Fruit fly (Drosophila melanogaster) whole organism, embryonic: ENCODE measurements around the gene Ubi-p63E.

Experiments used
- CG1024 ChIP-seq: fragments of 200-800 bp; sonication (Bioruptor generic); IDR thresholded peaks from 2 replicates; pipeline ENCODE4 v1.3.6; 2022; ENCODE audit warnings: missing biosample characterization, missing genetic modification characterization
- CG10431 ChIP-seq: fragments of 200-800 bp; sonication (Bioruptor generic); optimal IDR thresholded peaks from 3 replicates; lab custom pipeline; 2018; ENCODE audit warnings: missing biosample characterization, mild to moderate bottlenecking, missing genetic modification characterization
- CG11085 ChIP-seq: fragments of 200-800 bp; sonication (Bioruptor generic); IDR thresholded peaks from 2 replicates; pipeline ENCODE4 v1.3.6; 2022; ENCODE audit warnings: missing biosample characterization, missing genetic modification characterization
- CG11247 ChIP-seq: fragments of 200-800 bp; sonication (Bioruptor generic); IDR thresholded peaks from 2 replicates; pipeline ENCODE4 v1.3.6; 2022; ENCODE audit warnings: missing biosample characterization, missing genetic modification characterization
- CG11723 ChIP-seq: fragments of 200-800 bp; sonication (Bioruptor generic); optimal IDR thresholded peaks from 2 replicates; lab custom pipeline; 2017; ENCODE audit warnings: missing biosample characterization, mild to moderate bottlenecking, missing genetic modification characterization
- CG12236 ChIP-seq: fragments of 200-800 bp; sonication (Bioruptor generic); optimal IDR thresholded peaks from 2 replicates; lab custom pipeline; 2016; ENCODE audit warnings: missing biosample characterization, missing genetic modification characterization
- CG13624 ChIP-seq: fragments of 200-800 bp; sonication (Bioruptor generic); optimal IDR thresholded peaks from 2 replicates; lab custom pipeline; 2016; ENCODE audit warnings: missing biosample characterization, missing genetic modification characterization
- CG17385 ChIP-seq: fragments of 200-800 bp; sonication (Bioruptor generic); optimal IDR thresholded peaks from 3 replicates; lab custom pipeline; 2018; ENCODE audit warnings: missing biosample characterization, mild to moderate bottlenecking, missing genetic modification characterization
- CG17802 ChIP-seq: fragments of 200-800 bp; sonication (Bioruptor generic); optimal IDR thresholded peaks from 2 replicates; lab custom pipeline; 2018; ENCODE audit warnings: missing biosample characterization, mild to moderate bottlenecking, missing genetic modification characterization, moderate library complexity
- CG1792 ChIP-seq: fragments of 200-800 bp; sonication (Bioruptor generic); optimal IDR thresholded peaks from 2 replicates; lab custom pipeline; 2016; ENCODE audit warnings: missing biosample characterization, missing genetic modification characterization
- CG2678 ChIP-seq: fragments of 200-800 bp; sonication (Bioruptor generic); optimal IDR thresholded peaks from 3 replicates; lab custom pipeline; 2019; ENCODE audit warnings: missing biosample characterization, mild to moderate bottlenecking, missing genetic modification characterization, moderate library complexity
- CG2875 ChIP-seq: fragments of 200-800 bp; sonication (Bioruptor generic); optimal IDR thresholded peaks from 2 replicates; lab custom pipeline; 2017; ENCODE audit warnings: missing biosample characterization, mild to moderate bottlenecking, missing genetic modification characterization, missing genetic modification reagents
- CG3065 ChIP-seq: fragments of 200-800 bp; sonication (Bioruptor generic); optimal IDR thresholded peaks from 2 replicates; lab custom pipeline; 2016; ENCODE audit warnings: missing biosample characterization, missing genetic modification characterization
- CG32767 ChIP-seq: fragments of 200-800 bp; sonication (Bioruptor generic); IDR thresholded peaks from 2 replicates; pipeline ENCODE4 v1.3.6; 2022; ENCODE audit warnings: missing biosample characterization, missing genetic modification characterization
- CG3407 ChIP-seq: fragments of 200-800 bp; sonication (Bioruptor generic); optimal IDR thresholded peaks from 2 replicates; lab custom pipeline; 2018; ENCODE audit warnings: missing biosample characterization, mild to moderate bottlenecking, missing genetic modification characterization
- CG3726 ChIP-seq: fragments of 200-800 bp; sonication (Bioruptor generic); IDR thresholded peaks from 3 replicates; pipeline ENCODE4, ENCODE4 v1.3.6; 2022; ENCODE audit warnings: missing biosample characterization, missing genetic modification characterization
- CG3838 ChIP-seq: fragments of 200-800 bp; sonication (Bioruptor generic); optimal IDR thresholded peaks from 3 replicates; lab custom pipeline; 2016; ENCODE audit warnings: missing biosample characterization, missing genetic modification characterization
- CG4282 ChIP-seq: fragments of 200-800 bp; sonication (Bioruptor generic); optimal IDR thresholded peaks from 2 replicates; lab custom pipeline; 2016; ENCODE audit warnings: missing biosample characterization, missing genetic modification characterization
- CG43689 ChIP-seq: fragments of 200-800 bp; sonication (Bioruptor generic); IDR thresholded peaks from 2 replicates; pipeline ENCODE4 v1.3.6; 2022; ENCODE audit warnings: missing biosample characterization, missing genetic modification characterization
- CG4820 ChIP-seq: fragments of 200-800 bp; sonication (Bioruptor generic); optimal IDR thresholded peaks from 3 replicates; lab custom pipeline; 2016; ENCODE audit warnings: missing biosample characterization, missing genetic modification characterization
- CG7556 ChIP-seq: fragments of 200-800 bp; sonication (Bioruptor generic); optimal IDR thresholded peaks from 2 replicates; lab custom pipeline; 2017; ENCODE audit warnings: missing biosample characterization, mild to moderate bottlenecking, missing genetic modification characterization
- CG8944 ChIP-seq: fragments of 200-800 bp; sonication (Bioruptor generic); optimal IDR thresholded peaks from 3 replicates; lab custom pipeline; 2016; ENCODE audit warnings: missing biosample characterization, missing genetic modification characterization
- CG9797 ChIP-seq: fragments of 200-800 bp; sonication (Bioruptor generic); optimal IDR thresholded peaks from 3 replicates; lab custom pipeline; 2018; ENCODE audit warnings: missing biosample characterization, mild to moderate bottlenecking, missing genetic modification characterization
- CTCF ChIP-seq: fragments of 200-800 bp; sonication (Bioruptor generic); optimal IDR thresholded peaks from 2 replicates; lab custom pipeline; 2017; ENCODE audit warnings: missing biosample characterization, mild to moderate bottlenecking, missing genetic modification characterization, moderate library complexity
- CoRest ChIP-seq: fragments of 200-800 bp; sonication (Bioruptor generic); optimal IDR thresholded peaks from 3 replicates; lab custom pipeline; 2018; ENCODE audit warnings: missing biosample characterization, mild to moderate bottlenecking, missing genetic modification characterization, moderate library complexity
- D19A ChIP-seq: fragments of 200-800 bp; optimal IDR thresholded peaks from 3 replicates; lab custom pipeline; 2019; ENCODE audit warnings: missing biosample characterization, mild to moderate bottlenecking, missing genetic modification characterization, moderate library complexity
- Dip2 ChIP-seq: fragments of 200-800 bp; sonication (Bioruptor generic); IDR thresholded peaks from 2 replicates; pipeline ENCODE4 v1.3.6; 2022; ENCODE audit warnings: missing biosample characterization, missing genetic modification characterization
- Dll ChIP-seq: fragments of 200-800 bp; sonication (Bioruptor generic); IDR thresholded peaks from 4 replicates; pipeline ENCODE4 v1.3.6; 2022; ENCODE audit warnings: missing biosample characterization, missing genetic modification characterization; ENCODE audit not compliant: partially characterized antibody
- Drgx ChIP-seq: fragments of 200-800 bp; sonication (Bioruptor generic); IDR thresholded peaks from 2 replicates; pipeline ENCODE4 v1.3.6; 2022; ENCODE audit warnings: missing biosample characterization, missing genetic modification characterization
- H2.0 ChIP-seq: fragments of 200-800 bp; sonication (Bioruptor generic); IDR thresholded peaks from 2 replicates; pipeline ENCODE4 v1.3.6; 2022; ENCODE audit warnings: missing biosample characterization, missing genetic modification characterization
- HmgD ChIP-seq: fragments of 200-800 bp; sonication (Bioruptor generic); optimal IDR thresholded peaks from 3 replicates; lab custom pipeline; 2016; ENCODE audit warnings: missing biosample characterization, missing genetic modification characterization
- Hmr ChIP-seq: fragments of 200-800 bp; sonication (Bioruptor generic); optimal IDR thresholded peaks from 3 replicates; lab custom pipeline; 2017; ENCODE audit warnings: mild to moderate bottlenecking, missing biosample characterization, missing genetic modification reagents, missing genetic modification characterization
- Hr51 ChIP-seq, 2 experiments: fragments of 200-800 bp; sonication (Bioruptor generic); optimal IDR thresholded peaks; 2 replicates in 1 of 2; 3 replicates in 1 of 2; lab custom pipeline; 2016 to 2018; ENCODE audit warnings: missing biosample characterization in 2 of 2, missing genetic modification characterization in 2 of 2, mild to moderate bottlenecking in 1 of 2, moderate library complexity in 1 of 2
- Six4 ChIP-seq: fragments of 200-800 bp; sonication (Bioruptor generic); optimal IDR thresholded peaks from 2 replicates; lab custom pipeline; 2016; ENCODE audit warnings: missing biosample characterization, missing genetic modification characterization
- Spps ChIP-seq: fragments of 200-800 bp; sonication (Bioruptor generic); optimal IDR thresholded peaks from 2 replicates; lab custom pipeline; 2018; ENCODE audit warnings: missing biosample characterization, mild to moderate bottlenecking, missing genetic modification characterization
- ap ChIP-seq: fragments of 200-800 bp; sonication (Bioruptor generic); IDR thresholded peaks from 2 replicates; pipeline ENCODE4 v1.3.6; 2022; ENCODE audit warnings: missing biosample characterization, missing genetic modification characterization
- crc ChIP-seq: fragments of 200-800 bp; sonication (Bioruptor generic); optimal IDR thresholded peaks from 2 replicates; lab custom pipeline; 2016; ENCODE audit warnings: missing biosample characterization, missing genetic modification characterization
- dan ChIP-seq: fragments of 200-800 bp; sonication (Bioruptor generic); IDR thresholded peaks from 2 replicates; pipeline ENCODE4 v1.3.6; 2022; ENCODE audit warnings: missing biosample characterization, missing genetic modification characterization
- eyg ChIP-seq: fragments of 200-800 bp; sonication (Bioruptor generic); optimal IDR thresholded peaks from 3 replicates; lab custom pipeline; 2016; ENCODE audit warnings: missing biosample characterization, missing genetic modification characterization
- h ChIP-seq: fragments of >200 bp; optimal IDR thresholded peaks from 2 replicates; lab custom pipeline; 2017
- hkb ChIP-seq, 2 experiments: fragments of 200-800 bp in 1 of 2; fragments of >200 bp in 1 of 2; sonication (Bioruptor generic) in 1 of 2; IDR thresholded peaks in 1 of 2; optimal IDR thresholded peaks in 1 of 2; 2 replicates each; pipeline versions ENCODE4 v1.3.6 to Lab custom; 2017 to 2022; ENCODE audit warnings: missing biosample characterization in 1 of 2, missing genetic modification characterization in 1 of 2
- jumu ChIP-seq: fragments of 200-800 bp; sonication (Bioruptor generic); optimal IDR thresholded peaks from 3 replicates; lab custom pipeline; 2016; ENCODE audit warnings: missing biosample characterization, missing genetic modification characterization
- lbe ChIP-seq: fragments of 200-800 bp; sonication (Bioruptor generic); optimal IDR thresholded peaks from 2 replicates; lab custom pipeline; 2016; ENCODE audit warnings: missing biosample characterization, mild to moderate bottlenecking, missing genetic modification characterization
- lola ChIP-seq, 3 experiments: fragments of >200 bp in 2 of 3; fragments of 200-800 bp in 1 of 3; sonication (Bioruptor generic) in 1 of 3; optimal IDR thresholded peaks; 2 replicates each; lab custom pipeline; 2017 to 2019; ENCODE audit warnings: missing biosample characterization in 3 of 3, missing genetic modification characterization in 3 of 3, mild to moderate bottlenecking in 1 of 3, moderate library complexity in 1 of 3
- slbo ChIP-seq: fragments of 200-800 bp; sonication (Bioruptor generic); IDR thresholded peaks from 2 replicates; pipeline ENCODE4 v1.3.6; 2022; ENCODE audit warnings: missing biosample characterization, missing genetic modification characterization
- sr ChIP-seq: fragments of 200-800 bp; sonication (Bioruptor generic); IDR thresholded peaks from 3 replicates; pipeline ENCODE4 v1.3.6; 2022; ENCODE audit warnings: missing biosample characterization, missing genetic modification characterization
- tgo ChIP-seq: fragments of 200-800 bp; sonication (Bioruptor generic); IDR thresholded peaks from 3 replicates; pipeline ENCODE4 v1.3.6; 2022; ENCODE audit warnings: missing biosample characterization, missing genetic modification characterization
- tup ChIP-seq: fragments of 200-800 bp; sonication (Bioruptor generic); optimal IDR thresholded peaks from 2 replicates; lab custom pipeline; 2016; ENCODE audit warnings: missing biosample characterization, mild to moderate bottlenecking, missing genetic modification characterization, moderate library complexity
- unpg ChIP-seq: fragments of 200-800 bp; sonication (Bioruptor generic); optimal IDR thresholded peaks from 3 replicates; lab custom pipeline; 2018; ENCODE audit warnings: missing biosample characterization, mild to moderate bottlenecking, missing genetic modification characterization, moderate library complexity
- zf30C ChIP-seq: fragments of 200-800 bp; sonication (Bioruptor generic); optimal IDR thresholded peaks from 3 replicates; lab custom pipeline; 2018; ENCODE audit warnings: missing biosample characterization, mild to moderate bottlenecking, missing genetic modification characterization

The Ubi-p63E gene

DNA sequence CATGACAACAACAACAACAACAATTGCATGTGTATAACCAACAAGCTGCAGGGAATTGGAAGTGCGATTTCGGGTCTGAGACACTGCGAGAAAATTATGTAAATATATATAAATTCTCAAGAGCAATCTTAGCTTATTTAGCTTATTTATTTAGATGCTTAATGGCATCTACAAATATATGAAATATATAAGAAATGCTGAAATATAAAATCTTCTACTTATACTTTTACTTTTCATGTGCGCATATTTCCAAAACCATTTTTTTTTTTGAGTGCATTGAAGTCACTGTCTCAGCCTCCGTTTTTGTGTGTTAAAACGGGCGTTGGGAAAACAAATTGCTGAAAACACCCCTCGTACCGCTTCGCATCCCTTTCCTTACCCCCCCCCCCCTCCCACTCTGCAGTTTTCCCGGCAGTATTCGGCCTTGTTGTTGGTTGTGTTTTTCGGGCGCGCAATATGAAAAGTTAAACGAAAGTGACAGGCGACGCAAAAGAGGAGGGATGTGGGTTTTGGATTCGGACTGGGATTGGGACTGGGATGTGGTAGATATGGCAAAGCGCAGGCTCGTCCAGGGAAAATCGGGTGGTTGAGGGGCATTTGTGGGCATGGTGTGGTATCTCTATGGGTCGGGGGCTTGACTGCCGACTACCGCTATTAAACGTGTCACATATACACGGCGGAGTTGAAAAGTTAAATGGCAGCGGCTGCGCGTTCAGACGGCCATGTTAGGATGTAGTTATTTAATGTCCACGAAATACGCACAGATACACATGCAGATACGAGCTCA is 47.6 kb downstream of the Ubi-p63E start (continued):
- peak; percentile 46 for TF ChIP-seq Six4 (GFP tag; lab: Kevin White, UChicago)
- TF ChIP-seq CG17385 (GFP tag; lab: Kevin White, UChicago): peak; percentile 52
- TF ChIP-seq CG8944: no peak
- peak; percentile 13 for TF ChIP-seq CG10431 (GFP tag; lab: Kevin White, UChicago)
- TF ChIP-seq zf30C: peak; percentile 89
- TF ChIP-seq D19A (tag; lab: Kevin White, UChicago): peak; percentile 63
- TF ChIP-seq jumu (GFP tag; lab: Kevin White, UChicago): no peak
- no peak for TF ChIP-seq CTCF (GFP tag; lab: Kevin White, UChicago)
- TF ChIP-seq CG3726 (GFP tag; lab: Robert Waterston, UW): no peak
- TF ChIP-seq slbo (GFP tag; lab: Robert Waterston, UW): no peak
- peak; percentile 33 for TF ChIP-seq CG11723 (GFP tag; lab: Kevin White, UChicago)
- peak; percentile 67 for TF ChIP-seq CG7556 (GFP tag; lab: Kevin White, UChicago)
- TF ChIP-seq CG4820 (GFP tag; lab: Kevin White, UChicago): peak; percentile 43
- TF ChIP-seq lola (GFP tag; optimal IDR thresholded peaks at IDR 0.05; lab: Kevin White, UChicago): peak in 1 of 3 experiments; percentile 84
- no peak for TF ChIP-seq HmgD (GFP tag; lab: Kevin White, UChicago)
- no peak for TF ChIP-seq CG4282 (GFP tag; lab: Kevin White, UChicago)
- TF ChIP-seq CG1792: no peak
- no peak for TF ChIP-seq CG32767 (GFP tag; lab: Robert Waterston, UW)
- TF ChIP-seq Dip2 (GFP tag; lab: Robert Waterston, UW): no peak
- TF ChIP-seq CG9797 (GFP tag; lab: Kevin White, UChicago): no peak
- TF ChIP-seq CG3838 (GFP tag; lab: Kevin White, UChicago): no peak
- TF ChIP-seq crc (GFP tag; lab: Kevin White, UChicago): no peak
- no peak for TF ChIP-seq dan (GFP tag; lab: Robert Waterston, UW)
- TF ChIP-seq hkb (optimal IDR thresholded peaks at IDR 0.05; lab: Kevin White, UChicago): no peak
- peak; percentile 63 for TF ChIP-seq hkb (GFP tag; IDR thresholded peaks at IDR 0.05; lab: Robert Waterston, UW)
- TF ChIP-seq Spps (tag; lab: Kevin White, UChicago): peak; percentile 60
- TF ChIP-seq Drgx (GFP tag; lab: Robert Waterston, UW): no peak
- TF ChIP-seq unpg (GFP tag; lab: Kevin White, UChicago): peak; percentile 63
- peak; percentile 53 for TF ChIP-seq CG2678 (tag; lab: Kevin White, UChicago)
- TF ChIP-seq H2.0 (GFP tag; lab: Robert Waterston, UW): no peak
- peak in 1 of 2 experiments; percentile 56 for TF ChIP-seq Hr51 (GFP tag; optimal IDR thresholded peaks at IDR 0.05; lab: Kevin White, UChicago)
- TF ChIP-seq sr: no peak
- no peak for TF ChIP-seq CG11247 (GFP tag; lab: Robert Waterston, UW)
- TF ChIP-seq h (lab: Kevin White, UChicago): no peak
- no peak for TF ChIP-seq lbe
- TF ChIP-seq CG1024 (GFP tag; lab: Robert Waterston, UW): peak; percentile 51
- TF ChIP-seq tup (GFP tag; lab: Kevin White, UChicago): no peak
- TF ChIP-seq Hmr (GFP tag; lab: Kevin White, UChicago): peak; percentile 14
- no peak for TF ChIP-seq CG17802 (tag; lab: Kevin White, UChicago)
- peak; percentile 43 for TF ChIP-seq CG3407 (GFP tag; lab: Kevin White, UChicago)
- TF ChIP-seq CG11085 (GFP tag; lab: Robert Waterston, UW): no peak
- 0 out of 2 replicates have a peak, but pooled peaks have one; percentile 4 for TF ChIP-seq ap (GFP tag; lab: Robert Waterston, UW)
- no peak for TF ChIP-seq CG43689 (GFP tag; lab: Robert Waterston, UW)
- TF ChIP-seq CoRest (tag; lab: Kevin White, UChicago): peak; percentile 69
- TF ChIP-seq CG13624 (GFP tag; lab: Kevin White, UChicago): no peak
- peak; percentile 22 for TF ChIP-seq CG2875
- no peak for TF ChIP-seq CG12236 (GFP tag; lab: Kevin White, UChicago)
- TF ChIP-seq Dll: no peak
- TF ChIP-seq eyg (GFP tag; lab: Kevin White, UChicago): no peak
- no peak for TF ChIP-seq CG3065 (GFP tag; lab: Kevin White, UChicago)
- no peak; the same call in 2 of the 3 replicates for TF ChIP-seq tgo (GFP tag; lab: Robert Waterston, UW)
